Worm (Caenorhabditis elegans) whole organism, late embryonic: ENCODE measurements around the gene B0545.4.
A peak's percentile ranks its signal among the peaks of the same experiment; 100 is the strongest.

Source experiments
- C08G9.2 ChIP-seq: sonication (generic microtip); optimal IDR thresholded peaks from 2 replicates; lab custom pipeline; 2016; ENCODE audit warnings: mild to moderate bottlenecking, missing genetic modification characterization, moderate library complexity, missing compliant biosample characterization
- C38D4.7 ChIP-seq: fragments of 200-800 bp; sonication (Bioruptor generic); optimal IDR thresholded peaks from 2 replicates; lab custom pipeline; 2018; ENCODE audit warnings: mild to moderate bottlenecking, missing genetic modification characterization, moderate library complexity, missing compliant biosample characterization
- F13H6.1 ChIP-seq: sonication (generic microtip); optimal IDR thresholded peaks from 2 replicates; lab custom pipeline; 2016; ENCODE audit warnings: missing genetic modification characterization, missing compliant biosample characterization
- K02D7.2 ChIP-seq: sonication (generic microtip); optimal IDR thresholded peaks from 2 replicates; lab custom pipeline; 2017; ENCODE audit warnings: mild to moderate bottlenecking, missing genetic modification characterization, missing compliant biosample characterization
- K09A11.1 ChIP-seq: sonication (generic microtip); optimal IDR thresholded peaks from 2 replicates; lab custom pipeline; 2017; ENCODE audit warnings: antibody characterized with exemption, mild to moderate bottlenecking, missing genetic modification characterization, missing compliant biosample characterization; ENCODE audit not compliant: insufficient read depth
- T23F11.4 ChIP-seq: fragments of 200-800 bp; sonication (Bioruptor generic); optimal IDR thresholded peaks from 2 replicates; lab custom pipeline; 2018; ENCODE audit warnings: mild to moderate bottlenecking, missing genetic modification characterization, missing compliant biosample characterization
- ahr-1 ChIP-seq: sonication (generic microtip); optimal IDR thresholded peaks from 2 replicates; lab custom pipeline; 2016; ENCODE audit warnings: missing genetic modification characterization, missing compliant biosample characterization
- ama-1 ChIP-seq: fragments of 150-350 bp; optimal IDR thresholded peaks from 2 replicates; lab custom pipeline; 2014
- ceh-18 ChIP-seq: sonication (generic microtip); optimal IDR thresholded peaks from 2 replicates; lab custom pipeline; 2016; ENCODE audit warnings: missing genetic modification characterization, missing compliant biosample characterization
- ceh-19 ChIP-seq: fragments of 200-800 bp; sonication (Bioruptor generic); optimal IDR thresholded peaks from 2 replicates; lab custom pipeline; 2018; ENCODE audit warnings: mild to moderate bottlenecking, missing genetic modification characterization, missing compliant biosample characterization
- ceh-24 ChIP-seq: sonication (generic microtip); optimal IDR thresholded peaks from 2 replicates; lab custom pipeline; 2016; ENCODE audit warnings: mild to moderate bottlenecking, missing genetic modification characterization, missing compliant biosample characterization
- ceh-31 ChIP-seq: sonication (generic microtip); optimal IDR thresholded peaks from 2 replicates; lab custom pipeline; 2016; ENCODE audit warnings: missing genetic modification characterization, missing compliant biosample characterization
- ceh-34 ChIP-seq: sonication (generic microtip); optimal IDR thresholded peaks from 2 replicates; lab custom pipeline; 2016; ENCODE audit warnings: mild to moderate bottlenecking, missing genetic modification characterization, missing compliant biosample characterization
- ceh-45 ChIP-seq: fragments of 200-800 bp; sonication (Bioruptor generic); IDR thresholded peaks from 2 replicates; pipeline ENCODE4 v1.3.6; 2022; ENCODE audit warnings: missing genetic modification reagents, missing genetic modification characterization, missing compliant biosample characterization
- ceh-6 ChIP-seq: fragments of 200-800 bp; sonication (Bioruptor generic); optimal IDR thresholded peaks from 2 replicates; lab custom pipeline; 2018; ENCODE audit warnings: mild to moderate bottlenecking, missing genetic modification characterization, missing compliant biosample characterization
- ceh-9 ChIP-seq: sonication (generic microtip); optimal IDR thresholded peaks from 2 replicates; lab custom pipeline; 2016; ENCODE audit warnings: mild to moderate bottlenecking, missing genetic modification characterization, inconsistent platforms, missing compliant biosample characterization
- che-1 ChIP-seq: sonication (generic microtip); optimal IDR thresholded peaks from 2 replicates; lab custom pipeline; 2016; ENCODE audit warnings: mild to moderate bottlenecking, missing genetic modification characterization, missing compliant biosample characterization
- dve-1 ChIP-seq: sonication (generic microtip); optimal IDR thresholded peaks from 2 replicates; lab custom pipeline; 2017; ENCODE audit warnings: antibody characterized with exemption, mild to moderate bottlenecking, missing genetic modification characterization, missing compliant biosample characterization
- elt-4 ChIP-seq: sonication (generic microtip); optimal IDR thresholded peaks from 2 replicates; lab custom pipeline; 2016; ENCODE audit warnings: missing genetic modification characterization, missing compliant biosample characterization
- eyg-1 ChIP-seq: sonication (generic microtip); optimal IDR thresholded peaks from 2 replicates; lab custom pipeline; 2016; ENCODE audit warnings: missing genotype, missing genetic modification characterization, missing compliant biosample characterization
- fax-1 ChIP-seq: sonication (generic microtip); optimal IDR thresholded peaks from 2 replicates; lab custom pipeline; 2016; ENCODE audit warnings: missing genotype, missing genetic modification characterization, missing compliant biosample characterization
- fkh-10 ChIP-seq: fragments of 150-350 bp; optimal IDR thresholded peaks from 2 replicates; lab custom pipeline; 2014; ENCODE audit warnings: missing biosample characterization, missing genetic modification reagents, missing genetic modification characterization
- fkh-6 ChIP-seq: sonication (generic microtip); optimal IDR thresholded peaks from 2 replicates; lab custom pipeline; 2016; ENCODE audit warnings: missing genetic modification characterization, missing compliant biosample characterization
- gmeb-2 ChIP-seq: sonication (generic microtip); optimal IDR thresholded peaks from 2 replicates; lab custom pipeline; 2016; ENCODE audit warnings: missing genetic modification characterization, inconsistent platforms, missing compliant biosample characterization
- hlh-13 ChIP-seq: fragments of 200-800 bp; sonication (Bioruptor generic); optimal IDR thresholded peaks from 2 replicates; lab custom pipeline; 2018; ENCODE audit warnings: mild to moderate bottlenecking, missing genetic modification characterization, missing compliant biosample characterization
- hlh-15 ChIP-seq: sonication (generic microtip); optimal IDR thresholded peaks from 2 replicates; lab custom pipeline; 2016; ENCODE audit warnings: missing genetic modification characterization, missing compliant biosample characterization
- hlh-30 ChIP-seq: sonication (generic microtip); optimal IDR thresholded peaks from 2 replicates; lab custom pipeline; 2017; ENCODE audit warnings: antibody characterized with exemption, missing genetic modification characterization, missing compliant biosample characterization; ENCODE audit not compliant: insufficient read depth
- hlh-8 ChIP-seq: sonication (generic microtip); optimal IDR thresholded peaks from 2 replicates; lab custom pipeline; 2016; ENCODE audit warnings: missing genotype, missing genetic modification characterization, missing compliant biosample characterization
- lim-6 ChIP-seq: sonication (generic microtip); optimal IDR thresholded peaks from 2 replicates; lab custom pipeline; 2016; ENCODE audit warnings: missing genetic modification characterization, missing compliant biosample characterization
- lin-11 ChIP-seq: fragments of 200-800 bp; sonication (Bioruptor generic); optimal IDR thresholded peaks from 2 replicates; lab custom pipeline; 2018; ENCODE audit warnings: mild to moderate bottlenecking, missing genetic modification characterization, missing compliant biosample characterization
- mec-3 ChIP-seq: sonication (generic microtip); optimal IDR thresholded peaks from 2 replicates; lab custom pipeline; 2016; ENCODE audit warnings: borderline replicate concordance, missing genetic modification characterization, missing compliant biosample characterization
- nhr-232 ChIP-seq: sonication (generic microtip); optimal IDR thresholded peaks from 2 replicates; lab custom pipeline; 2016; ENCODE audit warnings: missing genetic modification characterization, missing compliant biosample characterization
- npax-4 ChIP-seq: sonication (generic microtip); optimal IDR thresholded peaks from 2 replicates; lab custom pipeline; 2016; ENCODE audit warnings: missing genetic modification characterization, missing compliant biosample characterization
- odd-2 ChIP-seq: sonication (generic microtip); optimal IDR thresholded peaks from 2 replicates; lab custom pipeline; 2017; ENCODE audit warnings: antibody characterized with exemption, mild to moderate bottlenecking, missing genetic modification characterization, missing compliant biosample characterization
- pag-3 ChIP-seq: sonication (generic microtip); optimal IDR thresholded peaks from 2 replicates; lab custom pipeline; 2016; ENCODE audit warnings: missing compliant biosample characterization, missing genetic modification characterization, borderline replicate concordance
- pax-1 ChIP-seq: fragments of 150-350 bp; optimal IDR thresholded peaks from 2 replicates; lab custom pipeline; 2014; ENCODE audit warnings: missing biosample characterization, missing genetic modification characterization
- pha-2 ChIP-seq: sonication (generic microtip); optimal IDR thresholded peaks from 2 replicates; lab custom pipeline; 2017; ENCODE audit warnings: mild to moderate bottlenecking, missing genetic modification characterization, missing compliant biosample characterization
- pha-4 ChIP-seq: fragments of 150-350 bp; optimal IDR thresholded peaks from 2 replicates; lab custom pipeline; 2018; ENCODE audit warnings: missing biosample characterization, missing genetic modification reagents, missing genetic modification characterization
- pqm-1 ChIP-seq: sonication (generic microtip); optimal IDR thresholded peaks from 2 replicates; lab custom pipeline; 2016; ENCODE audit warnings: missing genetic modification characterization, missing compliant biosample characterization
- pros-1 ChIP-seq: fragments of 150-350 bp; optimal IDR thresholded peaks from 2 replicates; lab custom pipeline; 2014; ENCODE audit warnings: missing biosample characterization, missing genetic modification reagents, missing genetic modification characterization
- ref-2 ChIP-seq: sonication (generic microtip); optimal IDR thresholded peaks from 2 replicates; lab custom pipeline; 2016; ENCODE audit warnings: missing genetic modification characterization, missing compliant biosample characterization
- sdc-2 ChIP-seq: sonication (generic microtip); optimal IDR thresholded peaks from 2 replicates; lab custom pipeline; 2016; ENCODE audit warnings: missing genotype, missing genetic modification characterization, missing compliant biosample characterization
- sox-2 ChIP-seq: fragments of 200-800 bp; sonication (Bioruptor generic); IDR thresholded peaks from 2 replicates; pipeline ENCODE4 v1.3.6; 2022; ENCODE audit warnings: missing genetic modification reagents, missing genetic modification characterization, missing compliant biosample characterization
- syd-9 ChIP-seq: sonication (generic microtip); optimal IDR thresholded peaks from 2 replicates; lab custom pipeline; 2016; ENCODE audit warnings: mild to moderate bottlenecking, missing genetic modification characterization, moderate library complexity, missing compliant biosample characterization
- tbx-7 ChIP-seq: sonication (generic microtip); optimal IDR thresholded peaks from 2 replicates; lab custom pipeline; 2016; ENCODE audit warnings: missing genotype, missing genetic modification characterization, missing compliant biosample characterization
- ttx-3 ChIP-seq: sonication (generic microtip); optimal IDR thresholded peaks from 2 replicates; lab custom pipeline; 2016; ENCODE audit warnings: missing genetic modification reagents, missing genetic modification characterization, missing compliant biosample characterization
- unc-3 ChIP-seq, 2 experiments: fragments of 200-800 bp in 1 of 2; sonication (Bioruptor generic) in 1 of 2; sonication (generic microtip) in 1 of 2; conservative IDR thresholded peaks in 1 of 2; optimal IDR thresholded peaks in 1 of 2; 2 replicates each; pipeline versions ENCODE4 v1.3.6 to Lab custom; 2016 to 2022; ENCODE audit warnings: missing compliant biosample characterization in 2 of 2, missing genetic modification characterization in 2 of 2, missing genetic modification reagents in 1 of 2
- unc-42 ChIP-seq: sonication (generic microtip); optimal IDR thresholded peaks from 2 replicates; lab custom pipeline; 2016; ENCODE audit warnings: missing genotype, missing genetic modification characterization, missing compliant biosample characterization
- unc-55 ChIP-seq: sonication (generic microtip); optimal IDR thresholded peaks from 2 replicates; lab custom pipeline; 2017; ENCODE audit warnings: missing biosample characterization, missing genetic modification reagents, missing genetic modification characterization
- zip-5 ChIP-seq: sonication (generic microtip); optimal IDR thresholded peaks from 2 replicates; lab custom pipeline; 2016; ENCODE audit warnings: missing genetic modification characterization, missing compliant biosample characterization
- ztf-16 ChIP-seq: sonication (generic microtip); optimal IDR thresholded peaks from 2 replicates; lab custom pipeline; 2017; ENCODE audit warnings: missing genetic modification characterization, missing compliant biosample characterization

Gene B0545.4

DNA sequence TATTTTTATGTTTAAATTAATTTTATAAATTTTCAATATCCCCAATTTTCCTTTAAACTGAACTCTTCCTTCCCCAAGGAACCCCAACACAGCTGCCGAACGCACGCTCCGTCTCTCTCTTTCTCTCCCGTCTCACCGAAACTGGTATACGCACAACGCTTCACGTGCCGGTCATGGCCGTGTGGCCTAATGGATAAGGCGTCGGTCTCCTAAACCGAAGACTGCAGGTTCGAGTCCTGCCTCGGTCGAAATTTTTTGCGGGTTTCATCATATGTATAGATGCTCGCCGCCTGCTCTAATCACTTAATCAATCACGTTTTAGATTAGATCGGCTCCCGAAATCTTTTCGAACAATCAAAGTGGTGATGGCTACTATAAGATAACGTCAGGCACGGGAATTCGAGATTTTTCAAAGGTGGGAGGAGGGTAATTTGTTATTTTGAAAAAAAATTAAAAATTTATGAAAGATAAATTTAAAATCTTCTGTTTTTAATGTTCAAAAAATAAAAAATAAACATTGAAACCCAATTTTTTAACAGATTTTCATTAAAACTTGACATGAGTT lies 34.7 kb upstream of the B0545.4 start:
- peak; percentile 53 for TF ChIP-seq hlh-8 (tag; lab: Kevin White, UChicago)
- TF ChIP-seq hlh-30 (tag; lab: Kevin White, UChicago) = peak; percentile 90
- TF ChIP-seq pqm-1 (tag; lab: Kevin White, UChicago) = peak; percentile 16
- TF ChIP-seq sdc-2 = peak; percentile 82
- TF ChIP-seq pha-4 (tag; lab: Kevin White, UChicago) = no peak
- peak; percentile 88 for TF ChIP-seq syd-9 (tag; lab: Kevin White, UChicago)
- peak; percentile 7 for TF ChIP-seq pros-1 (tag; lab: Kevin White, UChicago)
- TF ChIP-seq ref-2 (tag; lab: Kevin White, UChicago) = peak; percentile 89
- peak; percentile 72 for TF ChIP-seq ceh-9 (tag; lab: Kevin White, UChicago)
- peak; percentile 90 for TF ChIP-seq fkh-6 (tag; lab: Kevin White, UChicago)
- peak; percentile 23 for TF ChIP-seq unc-55
- TF ChIP-seq eyg-1 (tag; lab: Kevin White, UChicago) = peak; percentile 95
- no peak for TF ChIP-seq lim-6 (tag; lab: Kevin White, UChicago)
- peak; percentile 74 for TF ChIP-seq ceh-24 (tag; lab: Kevin White, UChicago)
- peak; percentile 40 for TF ChIP-seq tbx-7 (tag; lab: Kevin White, UChicago)
- peak; percentile 90 for TF ChIP-seq ztf-16 (tag; lab: Kevin White, UChicago)
- peak; percentile 93 for TF ChIP-seq T23F11.4
- peak; percentile 70 for TF ChIP-seq ceh-18 (tag; lab: Kevin White, UChicago)
- TF ChIP-seq sox-2 = peak; percentile 88
- TF ChIP-seq fax-1 (tag; lab: Kevin White, UChicago) = peak; percentile 85
- peak; percentile 91 for TF ChIP-seq ceh-34
- peak; percentile 90 for TF ChIP-seq lin-11 (tag; lab: Kevin White, UChicago)
- peak; percentile 87 for TF ChIP-seq K02D7.2 (tag; lab: Kevin White, UChicago)
- TF ChIP-seq fkh-10 (GFP tag; lab: Kevin White, UChicago) = no peak
- TF ChIP-seq dve-1 (tag; lab: Kevin White, UChicago) = peak; percentile 71
- TF ChIP-seq mec-3 (tag; lab: Kevin White, UChicago) = peak; percentile 72
- TF ChIP-seq che-1 (tag; lab: Kevin White, UChicago) = peak; percentile 94
- TF ChIP-seq npax-4 (tag; lab: Kevin White, UChicago) = peak; percentile 68
- peak; percentile 75 for TF ChIP-seq zip-5
- peak; percentile 80 for TF ChIP-seq ceh-31 (tag; lab: Kevin White, UChicago)
- peak; percentile 84 for TF ChIP-seq hlh-15 (tag; lab: Kevin White, UChicago)
- peak; percentile 81 for TF ChIP-seq C08G9.2 (tag; lab: Kevin White, UChicago)
- peak; percentile 42 for TF ChIP-seq unc-42
- TF ChIP-seq ceh-45 (GFP tag; lab: Robert Waterston, UW) = peak; percentile 76
- TF ChIP-seq K09A11.1 (tag; lab: Kevin White, UChicago) = peak; percentile 82
- TF ChIP-seq ahr-1 (tag; lab: Kevin White, UChicago) = peak; percentile 80
- peak; percentile 93 for TF ChIP-seq ceh-19 (GFP tag; lab: Kevin White, UChicago)
- TF ChIP-seq ttx-3 = peak; percentile 93
- TF ChIP-seq pax-1 = no peak
- TF ChIP-seq hlh-13 = peak; percentile 79
- TF ChIP-seq ceh-6 (GFP tag; lab: Kevin White, UChicago) = peak; percentile 94
- peak; percentile 68 for TF ChIP-seq odd-2 (tag; lab: Kevin White, UChicago)
- TF ChIP-seq F13H6.1 (tag; lab: Kevin White, UChicago) = peak; percentile 75
- peak; percentile 93 for TF ChIP-seq pha-2 (tag; lab: Kevin White, UChicago)
- peak; percentile 83 for TF ChIP-seq unc-3 (GFP tag; conservative IDR thresholded peaks at IDR 0.05; lab: Robert Waterston, UW)
- TF ChIP-seq unc-3 (tag; optimal IDR thresholded peaks at IDR 0.05; lab: Kevin White, UChicago) = peak; percentile 92
- TF ChIP-seq C38D4.7 (GFP tag; lab: Kevin White, UChicago) = peak; percentile 88
- peak; percentile 14 for TF ChIP-seq pag-3 (tag; lab: Kevin White, UChicago)
- TF ChIP-seq elt-4 (tag; lab: Kevin White, UChicago) = no peak
- TF ChIP-seq nhr-232 = peak; percentile 92
- TF ChIP-seq ama-1 (lab: Kevin White, UChicago) = no peak
- peak; percentile 91 for TF ChIP-seq gmeb-2 (tag; lab: Kevin White, UChicago)
